Fruit fly (Drosophila melanogaster): Measurements from ENCODE around the gene CG13308.

The CG13308 gene

DNA sequence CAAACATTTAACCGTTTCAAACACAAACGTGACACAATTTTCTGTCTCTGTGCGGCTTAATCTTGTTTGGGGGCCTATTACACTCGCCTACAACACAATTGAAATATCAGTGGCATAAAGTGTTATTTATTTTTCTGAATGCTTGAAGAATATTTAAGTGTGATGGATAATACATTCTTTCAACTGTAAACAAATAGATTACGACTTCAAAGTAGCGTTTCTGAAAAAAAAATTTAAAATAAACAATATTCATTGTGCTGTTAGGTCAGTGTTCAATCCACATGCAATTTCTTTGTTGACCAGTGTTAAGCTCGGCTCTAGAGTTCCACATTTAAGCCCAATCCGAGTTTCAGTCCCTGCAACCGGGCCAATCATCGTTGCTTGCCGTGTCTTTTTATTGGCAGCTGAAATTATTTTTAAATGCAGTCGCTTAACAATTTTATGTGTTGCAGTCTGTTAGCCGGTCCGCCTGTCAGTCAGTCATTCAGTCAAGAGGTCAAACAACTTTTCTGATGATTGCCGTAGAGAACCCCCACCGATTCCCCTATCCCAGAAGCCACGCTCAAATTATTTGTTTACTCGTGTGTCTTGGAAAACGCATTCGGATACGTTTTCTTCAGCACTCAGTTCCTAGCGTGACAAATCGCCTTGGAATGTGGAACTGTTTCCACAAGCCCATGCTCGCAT lies 35.2 kb upstream of the CG13308 start (continued):
- TF ChIP-seq eve (GFP tag; optimal IDR thresholded peaks at IDR 0.05), result peak in 1 of 2 experiments; percentile 96
- no peak for TF ChIP-seq CG31388 (GFP tag; optimal IDR thresholded peaks at IDR 0.05)
- peak; percentile 72 for TF ChIP-seq az2 (GFP tag; optimal IDR thresholded peaks at IDR 0.05)
- TF ChIP-seq Eip74EF (GFP tag; optimal IDR thresholded peaks at IDR 0.05), result peak in 1 of 2 experiments; percentile 77
- no peak for TF ChIP-seq bbx (GFP tag; IDR thresholded peaks at IDR 0.05; ENCODE audit: partially characterized antibody)
- TF ChIP-seq hth (optimal IDR thresholded peaks at IDR 0.05), result no peak
- peak; percentile 79 for TF ChIP-seq Ssrp (tag; optimal IDR thresholded peaks at IDR 0.05)
- peak; percentile 53; the same call in 2 of the 3 replicates for TF ChIP-seq Mrtf (GFP tag; IDR thresholded peaks at IDR 0.05)
- TF ChIP-seq ATbp (GFP tag; optimal IDR thresholded peaks at IDR 0.05), result peak; percentile 58
- no peak for TF ChIP-seq Ravus (GFP tag; IDR thresholded peaks at IDR 0.05)
- TF ChIP-seq peb (GFP tag; IDR thresholded peaks at IDR 0.05), result no peak; the same call in 1 of the 2 replicates
- TF ChIP-seq CG1792 (GFP tag; optimal IDR thresholded peaks at IDR 0.05), result no peak
- TF ChIP-seq CG4424 (GFP tag; optimal IDR thresholded peaks at IDR 0.05), result peak; percentile 78
- no peak for TF ChIP-seq pzg (GFP tag; optimal IDR thresholded peaks at IDR 0.05)
- peak; percentile 17 for TF ChIP-seq CG8944 (GFP tag; optimal IDR thresholded peaks at IDR 0.05)
- TF ChIP-seq CG3847 (GFP tag; IDR thresholded peaks at IDR 0.05), result peak; percentile 51
- peak; percentile 6 for TF ChIP-seq CG12299 (tag; optimal IDR thresholded peaks at IDR 0.05)
- peak; percentile 24 for TF ChIP-seq CG18599 (GFP tag; optimal IDR thresholded peaks at IDR 0.05)
- peak; percentile 28; the same call in 1 of the 2 replicates for TF ChIP-seq CG10321 (GFP tag; IDR thresholded peaks at IDR 0.05)
- no peak for TF ChIP-seq hbn (GFP tag; IDR thresholded peaks at IDR 0.05; ENCODE audit: partially characterized antibody)
- peak in 1 of 2 experiments; percentile 9 for TF ChIP-seq crp (GFP tag; optimal IDR thresholded peaks at IDR 0.05)
- TF ChIP-seq sug (tag; optimal IDR thresholded peaks at IDR 0.05), result peak; percentile 25
- no peak for TF ChIP-seq CG33213 (GFP tag; optimal IDR thresholded peaks at IDR 0.05)
- peak; percentile 31 for TF ChIP-seq CG30431 (GFP tag; optimal IDR thresholded peaks at IDR 0.05)
- no peak for TF ChIP-seq yki (optimal IDR thresholded peaks at IDR 0.05)
- TF ChIP-seq Sox102F (GFP tag; optimal IDR thresholded peaks at IDR 0.05), result peak; percentile 84
- peak; percentile 76 for TF ChIP-seq stc (GFP tag; IDR thresholded peaks at IDR 0.05)
- peak; percentile 79 for TF ChIP-seq CG11504 (tag; optimal IDR thresholded peaks at IDR 0.05)
- peak; percentile 62 for TF ChIP-seq ttk (GFP tag; IDR thresholded peaks at IDR 0.05)
- TF ChIP-seq knrl (GFP tag; IDR thresholded peaks at IDR 0.05; ENCODE audit: partially characterized antibody), result 0 out of 3 replicates have a peak, but pooled peaks have one; percentile 7
- no peak for TF ChIP-seq hkb (optimal IDR thresholded peaks at IDR 0.05)
- peak; percentile 70 for TF ChIP-seq hkb (GFP tag; IDR thresholded peaks at IDR 0.05)
- TF ChIP-seq cas (GFP tag; IDR thresholded peaks at IDR 0.05), result no peak
- no peak for TF ChIP-seq Sry-δ (GFP tag; optimal IDR thresholded peaks at IDR 0.05)
- TF ChIP-seq Deaf1 (tag; optimal IDR thresholded peaks at IDR 0.05), result peak; percentile 2
- no peak for TF ChIP-seq Sin3A (optimal IDR thresholded peaks at IDR 0.05)
- TF ChIP-seq CG3163 (GFP tag; optimal IDR thresholded peaks at IDR 0.05), result peak; percentile 21
- no peak for TF ChIP-seq lov (optimal IDR thresholded peaks at IDR 0.05)
- peak; percentile 65; the same call in 1 of the 3 replicates for TF ChIP-seq lov (GFP tag; IDR thresholded peaks at IDR 0.05)
- no peak for TF ChIP-seq Gsc (GFP tag; IDR thresholded peaks at IDR 0.05)
- peak; percentile 33 for TF ChIP-seq CG7271 (tag; optimal IDR thresholded peaks at IDR 0.05)
- no peak for TF ChIP-seq CG3995 (GFP tag; optimal IDR thresholded peaks at IDR 0.05)
- peak; percentile 62 for TF ChIP-seq jing (GFP tag; optimal IDR thresholded peaks at IDR 0.05)
- no peak for TF ChIP-seq pfk (GFP tag; optimal IDR thresholded peaks at IDR 0.05)
- peak; percentile 71 for TF ChIP-seq CG2875 (GFP tag; optimal IDR thresholded peaks at IDR 0.05)
- no peak for TF ChIP-seq lbe (GFP tag; optimal IDR thresholded peaks at IDR 0.05)
- TF ChIP-seq CG31224 (GFP tag; IDR thresholded peaks at IDR 0.05), result no peak
- TF ChIP-seq CG30020 (tag; optimal IDR thresholded peaks at IDR 0.05), result no peak
- TF ChIP-seq CG2199 (GFP tag; IDR thresholded peaks at IDR 0.05), result no peak
- no peak for TF ChIP-seq dati (GFP tag; IDR thresholded peaks at IDR 0.05)
- peak; percentile 71 for TF ChIP-seq Awh (GFP tag; IDR thresholded peaks at IDR 0.05)
